Worm (Caenorhabditis elegans) whole organism, L4/young adult: ENCODE results near the gene efr-3.

Experiments used
- W03F9.2 ChIP-seq: fragments of 150-350 bp; optimal IDR thresholded peaks from 2 replicates; lab custom pipeline; 2014; ENCODE audit warnings: missing biosample characterization, missing genetic modification characterization
- dao-5 ChIP-seq: sonication (generic microtip); optimal IDR thresholded peaks from 2 replicates; lab custom pipeline; 2016; ENCODE audit warnings: missing genotype, missing genetic modification characterization, moderate library complexity, missing compliant biosample characterization
- him-1 ChIP-seq: sonication (generic microtip); optimal IDR thresholded peaks from 2 replicates; lab custom pipeline; 2016; ENCODE audit warnings: missing genotype, missing genetic modification reagents, missing genetic modification characterization, missing compliant biosample characterization

The efr-3 gene

ce11 chrII:6324086-6324485 is 3.1 kb upstream of the efr-3 start, which contains the start of gene sma-6:
Gene sma-6 (plus strand): TSS chrII:6324484.
- no peak for TF ChIP-seq dao-5
- TF ChIP-seq him-1 (tag; lab: Kevin White, UChicago), result no peak
- no peak for TF ChIP-seq W03F9.2 (tag; lab: Kevin White, UChicago)

- TF ChIP-seq W03F9.2 (tag; lab: Kevin White, UChicago) (no peak), him-1 (tag; lab: Kevin White, UChicago) (no peak), dao-5 (no peak)
These were observed 2.0 kb upstream of the efr-3 start, which contains the start of gene C32D5.4 for ce11 chrII:6322979-6323378. Gene C32D5.4 (minus strand): TSS chrII:6323079.

- TF ChIP-seq him-1 (tag; lab: Kevin White, UChicago) (no peak), W03F9.2 (tag; lab: Kevin White, UChicago) (no peak), dao-5 (no peak)
These were observed 1.1 kb upstream of the efr-3 start for ce11 chrII:6322081-6322480.

ce11 chrII:6311888-6312287 is 9.1 kb downstream of the efr-3 start:
- TF ChIP-seq dao-5 (no peak), W03F9.2 (tag; lab: Kevin White, UChicago) (no peak), him-1 (tag; lab: Kevin White, UChicago) (no peak)

- TF ChIP-seq W03F9.2 (tag; lab: Kevin White, UChicago) (no peak), him-1 (tag; lab: Kevin White, UChicago) (no peak)
These were observed 9.5 kb downstream of the efr-3 start for ce11 chrII:6311459-6311858.

- TF ChIP-seq him-1 (tag; lab: Kevin White, UChicago), result no peak
- no peak for TF ChIP-seq dao-5
- no peak for TF ChIP-seq W03F9.2 (tag; lab: Kevin White, UChicago)
These were observed 11.8 kb downstream of the efr-3 start, which contains the start of gene glb-10 for ce11 chrII:6309198-6309597. Gene glb-10 (minus strand): TSS chrII:6309298.

- TF ChIP-seq dao-5 (no peak), him-1 (tag; lab: Kevin White, UChicago) (no peak), W03F9.2 (tag; lab: Kevin White, UChicago) (no peak)
These were observed 14.8 kb downstream of the efr-3 start, which contains the start of gene C29F5.8 for ce11 chrII:6306125-6306524. Gene C29F5.8 (plus strand): TSS chrII:6306425.

ce11 chrII:6303209-6303740 is 17.7 kb downstream of the efr-3 start, which contains the start of gene C29F5.1:
Gene C29F5.1 (plus strand): TSS chrII:6303525.
- TF ChIP-seq dao-5 (no peak), W03F9.2 (tag; lab: Kevin White, UChicago) (no peak), him-1 (tag; lab: Kevin White, UChicago) (no peak)

- TF ChIP-seq him-1 (tag; lab: Kevin White, UChicago) (no peak), dao-5 (no peak), W03F9.2 (tag; lab: Kevin White, UChicago) (no peak)
These were observed 26.7 kb downstream of the efr-3 start, which contains the start of gene mps-1 for ce11 chrII:6294261-6294660. Gene mps-1 (minus strand): TSS chrII:6294361.

ce11 chrII:6292527-6292926 is 28.4 kb downstream of the efr-3 start, which contains the start of gene nyn-3:
Gene nyn-3 (minus strand): TSS chrII:6292627.
- TF ChIP-seq him-1 (tag; lab: Kevin White, UChicago) (no peak), W03F9.2 (tag; lab: Kevin White, UChicago) (no peak), dao-5 (no peak)

ce11 chrII:6290047-6290582 is 30.8 kb downstream of the efr-3 start, which contains the start of gene upb-1:
Gene upb-1 (minus strand): TSS chrII:6290097.
- TF ChIP-seq W03F9.2 (tag; lab: Kevin White, UChicago), result no peak
- TF ChIP-seq dao-5, result no peak
- no peak for TF ChIP-seq him-1 (tag; lab: Kevin White, UChicago)

ce11 chrII:6288104-6288503 is 32.9 kb downstream of the efr-3 start:
- no peak for TF ChIP-seq W03F9.2 (tag; lab: Kevin White, UChicago)
- no peak for TF ChIP-seq him-1 (tag; lab: Kevin White, UChicago)
- no peak for TF ChIP-seq dao-5

ce11 chrII:6286865-6287264 is 34.1 kb downstream of the efr-3 start, which contains the start of gene F13H8.6:
Gene F13H8.6 (minus strand): TSS chrII:6286965.
- TF ChIP-seq W03F9.2 (tag; lab: Kevin White, UChicago) (no peak), him-1 (tag; lab: Kevin White, UChicago) (no peak), dao-5 (no peak)

- TF ChIP-seq him-1 (tag; lab: Kevin White, UChicago), result no peak
These were observed 37.9 kb downstream of the efr-3 start, which contains the start of gene F13H8.1 for ce11 chrII:6283074-6283473. Gene F13H8.1 (plus strand): TSS chrII:6283384.
